Fruit fly (Drosophila melanogaster): Measurements from ENCODE around the gene Tnpo.

Tnpo gene

dm6 chr3L:6217212-6217611 lies 23.9 kb downstream of the Tnpo start:
- no peak for TF ChIP-seq psq (optimal IDR thresholded peaks at IDR 0.05)
- TF ChIP-seq CG8478 (optimal IDR thresholded peaks at IDR 0.05), result no peak
- TF ChIP-seq Dll (optimal IDR thresholded peaks at IDR 0.05), result no peak
- TF ChIP-seq pan (optimal IDR thresholded peaks at IDR 0.05), result no peak
- no peak for TF ChIP-seq usp (GFP tag; optimal IDR thresholded peaks at IDR 0.05)

dm6 chr3L:6217806-6218205 lies 24.5 kb downstream of the Tnpo start, which contains the start of gene LanA:
LanA (minus strand) TSS chr3L:6218022.
- TF ChIP-seq psq (optimal IDR thresholded peaks at IDR 0.05), result no peak
- no peak for TF ChIP-seq Dll (optimal IDR thresholded peaks at IDR 0.05)
- no peak for TF ChIP-seq EcR (GFP tag; optimal IDR thresholded peaks at IDR 0.05)
- no peak for TF ChIP-seq CG8478 (optimal IDR thresholded peaks at IDR 0.05)
- TF ChIP-seq usp (GFP tag; optimal IDR thresholded peaks at IDR 0.05), result no peak
- TF ChIP-seq pan (optimal IDR thresholded peaks at IDR 0.05), result no peak

dm6 chr3L:6218517-6219155 lies 25.4 kb downstream of the Tnpo start:
- TF ChIP-seq psq (optimal IDR thresholded peaks at IDR 0.05) (peak; percentile 9), CG8478 (optimal IDR thresholded peaks at IDR 0.05) (no peak), usp (GFP tag; optimal IDR thresholded peaks at IDR 0.05) (no peak), Dll (optimal IDR thresholded peaks at IDR 0.05) (no peak), pan (optimal IDR thresholded peaks at IDR 0.05) (no peak), EcR (GFP tag; optimal IDR thresholded peaks at IDR 0.05) (no peak)

dm6 chr3L:6220187-6220586 lies 26.9 kb downstream of the Tnpo start, which contains the start of gene CG33946:
CG33946 (plus strand) TSS chr3L:6220578.
- TF ChIP-seq pan (optimal IDR thresholded peaks at IDR 0.05) (no peak), EcR (GFP tag; optimal IDR thresholded peaks at IDR 0.05) (no peak), usp (GFP tag; optimal IDR thresholded peaks at IDR 0.05) (no peak)

dm6 chr3L:6232261-6232660 lies 39.0 kb downstream of the Tnpo start, which contains the start of gene CG13299:
CG13299 (minus strand) TSS chr3L:6232361.
- TF ChIP-seq pan (optimal IDR thresholded peaks at IDR 0.05) (no peak), EcR (GFP tag; optimal IDR thresholded peaks at IDR 0.05) (no peak), psq (optimal IDR thresholded peaks at IDR 0.05) (no peak), CG8478 (optimal IDR thresholded peaks at IDR 0.05) (no peak)

dm6 chr3L:6233281-6233680 lies 40.0 kb downstream of the Tnpo start, which contains the start of gene BG642312:
BG642312 (minus strand) TSS chr3L:6233381.
- no peak for TF ChIP-seq usp (GFP tag; optimal IDR thresholded peaks at IDR 0.05)
- TF ChIP-seq pan (optimal IDR thresholded peaks at IDR 0.05), result no peak
- TF ChIP-seq Dll (optimal IDR thresholded peaks at IDR 0.05), result no peak
- no peak for TF ChIP-seq EcR (GFP tag; optimal IDR thresholded peaks at IDR 0.05)
- no peak for TF ChIP-seq CG8478 (optimal IDR thresholded peaks at IDR 0.05)
- no peak for TF ChIP-seq psq (optimal IDR thresholded peaks at IDR 0.05)

- TF ChIP-seq CG8478 (optimal IDR thresholded peaks at IDR 0.05) (no peak), EcR (GFP tag; optimal IDR thresholded peaks at IDR 0.05) (no peak), Dll (optimal IDR thresholded peaks at IDR 0.05) (no peak), pan (optimal IDR thresholded peaks at IDR 0.05) (no peak), psq (optimal IDR thresholded peaks at IDR 0.05) (no peak), usp (GFP tag; optimal IDR thresholded peaks at IDR 0.05) (no peak)
Measured at dm6 chr3L:6234035-6234434, 40.8 kb downstream of the Tnpo start, which contains the start of gene CG42714. CG42714 (minus strand) TSS chr3L:6234056.

DNA sequence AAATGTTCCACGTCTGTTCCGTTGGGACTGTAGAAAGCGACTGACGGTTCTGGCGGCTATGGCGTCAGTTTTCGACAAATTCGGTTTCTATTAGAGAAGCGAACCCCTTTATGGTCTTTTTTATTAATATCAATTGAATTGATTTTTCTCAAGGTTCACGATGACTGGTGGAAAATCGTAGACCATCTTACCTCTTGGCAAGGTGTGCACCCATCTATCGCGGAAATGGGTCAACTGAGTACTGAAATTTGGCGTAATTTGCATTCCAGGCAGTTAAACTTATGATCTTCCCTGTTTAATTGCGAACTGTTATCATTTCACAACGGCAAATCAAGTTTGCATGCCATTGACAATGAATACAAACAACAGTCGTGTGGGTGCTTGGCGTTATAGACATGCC lies 46.7 kb downstream of the Tnpo start, which contains the start of gene CG10226:
CG10226 (minus strand) TSS at position 101 of the 400 bp plus-strand sequence.
- no peak for TF ChIP-seq Dll (optimal IDR thresholded peaks at IDR 0.05)
- no peak for TF ChIP-seq EcR (GFP tag; optimal IDR thresholded peaks at IDR 0.05)
- no peak for TF ChIP-seq psq (optimal IDR thresholded peaks at IDR 0.05)
- no peak for TF ChIP-seq CG8478 (optimal IDR thresholded peaks at IDR 0.05)
- no peak for TF ChIP-seq usp (GFP tag; optimal IDR thresholded peaks at IDR 0.05)
- TF ChIP-seq pan (optimal IDR thresholded peaks at IDR 0.05), result no peak

DNA sequence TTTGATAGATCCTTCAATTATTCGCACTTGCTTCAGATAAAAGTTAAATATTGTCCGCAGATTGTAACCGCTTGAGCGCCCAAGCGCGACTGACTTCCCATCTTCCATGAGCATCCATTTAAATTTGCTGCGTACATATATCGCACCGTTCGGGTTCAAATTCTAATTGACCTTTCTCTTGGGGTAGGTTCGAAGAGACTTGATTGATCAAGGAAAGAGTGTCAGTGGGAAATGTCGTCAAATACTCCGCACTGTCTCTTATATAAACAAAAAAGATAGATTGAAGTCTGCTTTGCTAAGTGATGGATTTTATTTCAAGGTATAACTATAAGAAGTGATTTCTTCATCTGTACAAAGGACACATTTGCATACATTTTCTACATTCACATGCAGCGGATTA lies 52.4 kb downstream of the Tnpo start, which contains the start of gene Mdr65:
Mdr65 (minus strand) TSS at position 101 of the 400 bp plus-strand sequence.
- TF ChIP-seq CG8478 (optimal IDR thresholded peaks at IDR 0.05), result no peak
- TF ChIP-seq pan (optimal IDR thresholded peaks at IDR 0.05), result no peak
- TF ChIP-seq psq (optimal IDR thresholded peaks at IDR 0.05), result no peak
- no peak for TF ChIP-seq usp (GFP tag; optimal IDR thresholded peaks at IDR 0.05)
- TF ChIP-seq EcR (GFP tag; optimal IDR thresholded peaks at IDR 0.05), result no peak
- no peak for TF ChIP-seq Dll (optimal IDR thresholded peaks at IDR 0.05)

DNA sequence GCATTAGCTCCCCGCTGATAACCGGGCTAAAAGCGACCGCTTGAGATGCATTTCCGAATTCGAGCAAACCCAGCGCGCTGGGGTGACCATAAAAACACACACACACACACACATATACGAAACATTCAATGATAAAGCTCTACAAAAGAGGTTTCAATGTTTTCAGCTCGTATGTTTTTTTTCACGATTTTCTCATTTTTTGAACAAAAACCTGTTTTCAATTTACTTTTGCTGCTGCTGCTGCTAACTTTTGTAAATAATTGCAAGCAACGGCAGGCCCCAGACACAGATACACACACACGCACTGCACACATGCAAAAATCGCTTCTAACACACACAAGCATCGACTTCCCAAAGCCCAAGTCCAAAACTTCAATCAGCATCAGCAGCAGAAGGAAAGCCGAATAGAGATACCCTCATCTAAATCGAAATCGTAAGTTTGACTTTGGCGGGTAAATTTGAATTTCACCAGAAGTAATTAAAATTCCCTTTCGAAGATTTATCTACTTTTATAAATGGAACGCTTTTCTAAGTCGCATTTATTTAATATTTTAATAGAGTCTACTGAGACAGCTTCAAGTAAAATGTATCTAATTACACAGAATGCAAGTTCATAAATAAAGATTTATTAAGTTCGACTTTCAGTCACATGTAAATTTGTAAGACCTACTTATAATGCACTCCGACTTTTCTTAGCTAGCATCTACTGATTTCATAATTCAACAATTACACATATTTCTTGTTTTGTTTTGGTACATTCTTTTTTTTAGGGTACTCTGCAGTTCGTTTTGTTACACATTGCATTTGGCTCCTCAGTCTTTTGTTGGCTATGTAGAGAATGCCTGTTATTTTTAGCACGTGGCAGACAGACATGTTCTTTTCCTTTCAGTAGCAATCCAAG lies 56.1 kb downstream of the Tnpo start:
- TF ChIP-seq usp (GFP tag; optimal IDR thresholded peaks at IDR 0.05) (no peak), pan (optimal IDR thresholded peaks at IDR 0.05) (no peak), EcR (GFP tag; optimal IDR thresholded peaks at IDR 0.05) (no peak), Dll (optimal IDR thresholded peaks at IDR 0.05) (no peak), CG8478 (optimal IDR thresholded peaks at IDR 0.05) (no peak), psq (optimal IDR thresholded peaks at IDR 0.05) (no peak)

All from whole organism.